Worm (Caenorhabditis elegans) whole organism, midembryonic: Measurements from ENCODE around the gene C34F6.11.

Experiments used
- T22C8.4 ChIP-seq: fragments of 200-800 bp; sonication (Bioruptor generic); IDR thresholded peaks from 2 replicates; pipeline ENCODE4 v1.3.6; 2022; ENCODE audit warnings: missing genetic modification characterization, missing compliant biosample characterization
- cog-1 ChIP-seq: sonication (generic microtip); optimal IDR thresholded peaks from 2 replicates; lab custom pipeline; 2016; ENCODE audit warnings: missing genetic modification characterization, missing compliant biosample characterization
- flt-1 ChIP-seq: fragments of 200-800 bp; sonication (Bioruptor generic); IDR thresholded peaks from 2 replicates; pipeline ENCODE4 v1.3.6; 2022; ENCODE audit warnings: missing genetic modification characterization, missing compliant biosample characterization
- klf-2 ChIP-seq: fragments of 200-800 bp; sonication (Bioruptor generic); conservative IDR thresholded peaks from 2 replicates; pipeline ENCODE4 v1.3.6; 2022; ENCODE audit warnings: missing genetic modification reagents, missing genetic modification characterization, missing compliant biosample characterization
- med-1 ChIP-seq: sonication (generic microtip); optimal IDR thresholded peaks from 2 replicates; lab custom pipeline; 2017; ENCODE audit warnings: missing genetic modification characterization, mild to moderate bottlenecking, missing compliant biosample characterization, antibody characterized with exemption, missing genetic modification reagents; ENCODE audit not compliant: insufficient read depth
- ref-1 ChIP-seq: fragments of 200-800 bp; sonication (Bioruptor generic); conservative IDR thresholded peaks from 2 replicates; pipeline ENCODE4 v1.3.6; 2022; ENCODE audit warnings: missing genetic modification reagents, missing genetic modification characterization, missing compliant biosample characterization
- tab-1 ChIP-seq: fragments of 200-800 bp; sonication (Bioruptor generic); IDR thresholded peaks from 2 replicates; pipeline ENCODE4 v1.3.6; 2022; ENCODE audit warnings: missing genetic modification characterization, missing compliant biosample characterization
- ztf-23 ChIP-seq: fragments of 200-800 bp; sonication (Bioruptor generic); IDR thresholded peaks from 2 replicates; pipeline ENCODE4 v1.3.6; 2022; ENCODE audit warnings: missing genetic modification reagents, missing genetic modification characterization, missing compliant biosample characterization
- ztf-29 ChIP-seq: fragments of 200-800 bp; sonication (Bioruptor generic); IDR thresholded peaks from 2 replicates; pipeline ENCODE4 v1.3.6; 2022; ENCODE audit warnings: missing genetic modification reagents, missing genetic modification characterization, missing compliant biosample characterization

Gene C34F6.11

DNA sequence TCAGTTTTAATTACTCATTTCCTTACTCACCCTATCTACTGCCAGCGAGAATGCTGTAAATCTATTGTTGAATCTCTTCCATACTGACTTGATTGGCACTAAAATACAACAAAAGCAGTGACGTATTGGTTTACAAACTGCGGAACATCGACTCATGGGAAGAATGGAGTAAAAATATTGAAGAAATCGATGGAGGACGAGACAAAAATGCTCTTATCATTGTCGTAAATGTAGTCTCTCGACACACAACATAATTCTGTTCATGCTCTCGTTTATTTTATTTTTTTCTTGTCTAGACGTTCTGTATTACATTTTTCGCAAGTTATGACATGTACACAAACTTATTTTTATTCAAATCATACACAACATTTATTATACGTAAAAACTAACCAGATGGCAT lies at the start of gene C34F6.11:
C34F6.11 (minus strand) TSS at position 160 of the 400 bp plus-strand sequence.
- no peak for TF ChIP-seq ztf-23 (GFP tag; lab: Robert Waterston, UW)
- TF ChIP-seq med-1 (GFP tag; lab: Kevin White, UChicago) = no peak
- TF ChIP-seq flt-1 (GFP tag; lab: Robert Waterston, UW) = no peak
- TF ChIP-seq T22C8.4 (GFP tag; lab: Robert Waterston, UW) = no peak
- TF ChIP-seq tab-1 (GFP tag; lab: Robert Waterston, UW) = no peak
- TF ChIP-seq cog-1 (tag; lab: Kevin White, UChicago) = no peak
- TF ChIP-seq ref-1 (GFP tag; lab: Robert Waterston, UW) = no peak
- no peak for TF ChIP-seq klf-2
- no peak for TF ChIP-seq ztf-29 (GFP tag; lab: Robert Waterston, UW)

DNA sequence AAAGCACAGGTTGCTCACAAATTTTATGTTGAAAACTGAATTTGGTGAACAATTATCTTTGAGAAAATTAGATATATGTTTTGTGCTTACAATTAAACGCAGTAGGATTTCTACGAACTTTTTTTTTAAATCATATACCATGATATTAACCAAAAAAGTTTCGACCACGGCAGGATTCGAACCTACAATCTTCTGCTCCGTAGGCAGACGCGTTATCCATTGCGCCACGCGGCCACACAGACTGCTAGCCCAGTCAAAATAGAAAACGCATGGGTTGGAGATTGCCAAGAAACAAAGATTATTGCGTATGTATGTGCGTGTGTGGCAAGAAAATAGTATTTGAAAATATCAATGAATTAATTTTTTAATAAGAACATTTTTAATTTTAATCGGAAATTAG lies 48.7 kb upstream of the C34F6.11 start:
- TF ChIP-seq flt-1 (GFP tag; lab: Robert Waterston, UW) = peak; percentile 89
- peak; percentile 73; the same call in 1 of the 2 replicates for TF ChIP-seq tab-1 (GFP tag; lab: Robert Waterston, UW)
- peak; percentile 45 for TF ChIP-seq cog-1 (tag; lab: Kevin White, UChicago)
- peak; percentile 70 for TF ChIP-seq ref-1 (GFP tag; lab: Robert Waterston, UW)
- TF ChIP-seq ztf-23 (GFP tag; lab: Robert Waterston, UW) = peak; percentile 80
- peak; percentile 23 for TF ChIP-seq med-1 (GFP tag; lab: Kevin White, UChicago)
- peak; percentile 27; the same call in 1 of the 2 replicates for TF ChIP-seq T22C8.4 (GFP tag; lab: Robert Waterston, UW)
- TF ChIP-seq ztf-29 (GFP tag; lab: Robert Waterston, UW) = 0 out of 2 replicates have a peak, but pooled peaks have one; percentile 45
- TF ChIP-seq klf-2 = peak; percentile 44; the same call in 1 of the 2 replicates

- TF ChIP-seq flt-1 (GFP tag; lab: Robert Waterston, UW) (no peak), cog-1 (tag; lab: Kevin White, UChicago) (no peak), T22C8.4 (GFP tag; lab: Robert Waterston, UW) (no peak), ref-1 (GFP tag; lab: Robert Waterston, UW) (no peak), klf-2 (no peak), ztf-29 (GFP tag; lab: Robert Waterston, UW) (no peak), med-1 (GFP tag; lab: Kevin White, UChicago) (no peak), tab-1 (GFP tag; lab: Robert Waterston, UW) (no peak), ztf-23 (GFP tag; lab: Robert Waterston, UW) (no peak)
Observed at ce11 chrX:11251928-11252327, 48.2 kb upstream of the C34F6.11 start.

DNA sequence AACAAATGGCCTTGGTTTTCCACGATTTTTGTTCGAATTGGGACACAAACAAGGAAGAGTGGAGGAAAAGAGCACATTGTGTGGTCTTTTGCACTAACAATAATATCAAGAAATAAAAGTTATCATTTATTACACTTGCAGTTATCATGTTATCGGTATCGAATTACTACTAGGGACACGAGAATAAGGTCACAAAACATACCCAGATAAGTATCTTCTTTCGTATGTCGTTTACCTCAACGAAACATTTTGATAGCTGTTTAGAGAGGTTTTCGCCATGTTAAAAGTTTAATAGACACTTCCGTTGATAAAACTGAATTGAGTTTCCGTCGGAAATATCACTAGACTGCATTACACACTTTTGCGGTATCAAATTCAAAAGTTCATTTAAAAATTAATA lies 47.3 kb upstream of the C34F6.11 start:
- TF ChIP-seq klf-2 (no peak), ztf-23 (GFP tag; lab: Robert Waterston, UW) (no peak), T22C8.4 (GFP tag; lab: Robert Waterston, UW) (no peak), ref-1 (GFP tag; lab: Robert Waterston, UW) (no peak), med-1 (GFP tag; lab: Kevin White, UChicago) (no peak), cog-1 (tag; lab: Kevin White, UChicago) (no peak), ztf-29 (GFP tag; lab: Robert Waterston, UW) (no peak), flt-1 (GFP tag; lab: Robert Waterston, UW) (no peak)

DNA sequence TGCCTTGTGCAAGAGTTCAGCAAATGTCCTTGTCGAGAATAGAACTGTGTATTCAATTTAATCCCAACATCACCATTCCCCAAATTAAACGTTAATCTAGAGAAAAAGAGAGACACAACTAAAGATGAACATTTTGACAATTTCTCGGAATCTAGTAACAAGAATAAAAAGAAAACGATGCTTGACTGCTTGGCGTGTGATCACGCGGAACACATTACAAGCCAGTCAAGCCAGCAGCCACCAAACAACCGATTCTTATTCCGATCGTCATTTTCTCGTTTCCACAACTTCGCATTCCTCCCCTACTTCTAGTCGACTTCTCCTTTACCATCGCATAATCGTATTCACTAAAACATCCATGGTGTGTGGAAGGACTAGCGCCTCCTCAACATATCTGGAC lies 45.7 kb upstream of the C34F6.11 start:
- no peak for TF ChIP-seq T22C8.4 (GFP tag; lab: Robert Waterston, UW)
- TF ChIP-seq ztf-23 (GFP tag; lab: Robert Waterston, UW) = no peak
- TF ChIP-seq flt-1 (GFP tag; lab: Robert Waterston, UW) = no peak
- TF ChIP-seq cog-1 (tag; lab: Kevin White, UChicago) = no peak
- TF ChIP-seq ref-1 (GFP tag; lab: Robert Waterston, UW) = no peak
- TF ChIP-seq ztf-29 (GFP tag; lab: Robert Waterston, UW) = no peak
- TF ChIP-seq klf-2 = no peak
- TF ChIP-seq med-1 (GFP tag; lab: Kevin White, UChicago) = no peak
- no peak for TF ChIP-seq tab-1 (GFP tag; lab: Robert Waterston, UW)

DNA sequence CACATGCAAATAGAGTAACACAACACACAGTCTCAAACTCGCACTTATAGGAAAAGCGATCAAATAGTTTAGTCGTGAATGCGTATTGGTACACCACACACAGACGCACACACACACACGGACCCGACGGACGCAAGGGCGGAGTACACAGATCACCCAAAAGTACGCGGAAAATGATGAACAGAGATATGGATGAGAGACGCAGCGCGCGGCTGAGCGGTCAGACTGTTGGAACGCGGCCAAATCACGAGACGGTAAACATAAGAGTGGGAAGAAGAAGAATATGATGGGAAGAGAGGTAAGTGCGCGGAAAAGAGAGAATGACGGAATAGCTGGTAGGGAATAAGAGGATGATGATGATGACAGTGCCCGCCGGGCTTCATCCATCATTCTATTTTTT lies 44.4 kb upstream of the C34F6.11 start:
- TF ChIP-seq ztf-23 (GFP tag; lab: Robert Waterston, UW) = no peak
- peak; percentile 37; the same call in 1 of the 2 replicates for TF ChIP-seq flt-1 (GFP tag; lab: Robert Waterston, UW)
- TF ChIP-seq cog-1 (tag; lab: Kevin White, UChicago) = peak; percentile 2
- no peak for TF ChIP-seq tab-1 (GFP tag; lab: Robert Waterston, UW)

- no peak for TF ChIP-seq cog-1 (tag; lab: Kevin White, UChicago)
- TF ChIP-seq ztf-29 (GFP tag; lab: Robert Waterston, UW) = no peak
- no peak for TF ChIP-seq med-1 (GFP tag; lab: Kevin White, UChicago)
- no peak for TF ChIP-seq klf-2
- TF ChIP-seq flt-1 (GFP tag; lab: Robert Waterston, UW) = no peak
- TF ChIP-seq ztf-23 (GFP tag; lab: Robert Waterston, UW) = 0 out of 2 replicates have a peak, but pooled peaks have one; percentile 41
- TF ChIP-seq ref-1 (GFP tag; lab: Robert Waterston, UW) = no peak
Observed at ce11 chrX:11245056-11245455, 41.3 kb upstream of the C34F6.11 start.

DNA sequence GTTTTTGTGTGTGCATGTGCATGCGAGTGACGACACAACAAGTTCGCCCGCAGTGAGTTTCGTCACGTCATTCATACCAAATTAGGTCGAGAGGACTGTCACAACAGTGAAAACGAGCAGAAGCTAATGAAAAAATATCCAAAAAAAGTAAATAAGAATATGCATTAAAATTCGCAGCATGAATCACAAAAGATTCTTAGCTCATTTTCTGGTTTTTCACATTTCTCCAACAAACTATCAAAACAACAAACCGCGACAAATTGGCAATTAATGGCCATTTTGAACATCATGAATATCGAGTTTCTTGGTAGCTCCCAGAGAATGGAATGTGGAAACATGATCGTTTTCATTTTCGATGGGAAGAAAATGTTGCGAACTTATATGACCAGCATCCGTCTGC lies 39.9 kb upstream of the C34F6.11 start:
- TF ChIP-seq ztf-23 (GFP tag; lab: Robert Waterston, UW) (no peak), tab-1 (GFP tag; lab: Robert Waterston, UW) (no peak), T22C8.4 (GFP tag; lab: Robert Waterston, UW) (no peak), ref-1 (GFP tag; lab: Robert Waterston, UW) (no peak), cog-1 (tag; lab: Kevin White, UChicago) (no peak), klf-2 (no peak), flt-1 (GFP tag; lab: Robert Waterston, UW) (no peak), med-1 (GFP tag; lab: Kevin White, UChicago) (no peak), ztf-29 (GFP tag; lab: Robert Waterston, UW) (no peak)

ce11 chrX:11241479-11241878 lies 37.7 kb upstream of the C34F6.11 start:
- TF ChIP-seq med-1 (GFP tag; lab: Kevin White, UChicago) (no peak), ref-1 (GFP tag; lab: Robert Waterston, UW) (no peak), cog-1 (tag; lab: Kevin White, UChicago) (no peak), T22C8.4 (GFP tag; lab: Robert Waterston, UW) (no peak), klf-2 (no peak), ztf-23 (GFP tag; lab: Robert Waterston, UW) (no peak), ztf-29 (GFP tag; lab: Robert Waterston, UW) (no peak), flt-1 (GFP tag; lab: Robert Waterston, UW) (no peak), tab-1 (GFP tag; lab: Robert Waterston, UW) (no peak)
